Worm (Caenorhabditis elegans): ENCODE measurements around the gene dpf-4.

DNA sequence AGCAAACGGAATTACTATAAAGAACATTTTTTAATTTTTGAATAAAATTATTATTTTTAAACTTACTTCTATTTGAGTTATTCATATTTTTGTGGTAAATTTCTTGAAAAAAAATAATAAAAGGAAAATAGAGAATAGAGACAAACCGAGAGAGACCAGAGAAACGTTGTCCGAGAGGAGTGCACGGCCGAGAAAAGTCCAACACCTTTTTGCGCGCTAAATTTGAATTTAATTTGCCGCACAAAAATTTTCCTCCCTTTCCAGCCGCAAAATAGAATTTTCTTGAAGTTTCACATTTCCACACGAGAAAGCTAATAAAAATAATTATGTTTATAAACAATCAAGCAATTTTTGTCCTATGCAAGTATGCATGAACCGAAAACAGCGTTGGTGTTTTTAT lies 12.7 kb downstream of the dpf-4 start, which contains the start of the genes F01F1.11 and F01F1.3:
- peak; percentile 98 for TF ChIP-seq dpl-1 (GFP tag; optimal IDR thresholded peaks at IDR 0.05)
- no peak for TF ChIP-seq nhr-76 (tag; optimal IDR thresholded peaks at IDR 0.05)
- no peak for TF ChIP-seq unc-62 (GFP tag; optimal IDR thresholded peaks at IDR 0.05 in 1 of 2)
- no peak for TF ChIP-seq unc-62 (tag; optimal IDR thresholded peaks at IDR 0.05)
- no peak for TF ChIP-seq snpc-4 (tag; optimal IDR thresholded peaks at IDR 0.05)
- no peak for TF ChIP-seq fos-1 (tag; optimal IDR thresholded peaks at IDR 0.05)
- TF ChIP-seq lin-15B (tag; optimal IDR thresholded peaks at IDR 0.05) = no peak
- TF ChIP-seq pqm-1 (tag; optimal IDR thresholded peaks at IDR 0.05) = no peak
- no peak for TF ChIP-seq skn-1 (tag; optimal IDR thresholded peaks at IDR 0.05)

Measured in whole organism, L4 larva.